Fruit fly (Drosophila melanogaster): ENCODE measurements around the gene CG13021.
A peak's percentile ranks its signal among the peaks of the same experiment; 100 is the strongest.

CG13021 gene

dm6 chrX:3485304-3485703 is 28.8 kb upstream of the CG13021 start, which contains the start of the genes CG14270 and CG10803:
Gene CG14270 (minus strand): TSS chrX:3485378.
Gene CG10803 (plus strand): TSS chrX:3485650.
- TF ChIP-seq Sp1 (GFP tag; optimal IDR thresholded peaks at IDR 0.05) (no peak), tai (GFP tag; optimal IDR thresholded peaks at IDR 0.05) (peak; percentile 68), Abd-B (GFP tag; optimal IDR thresholded peaks at IDR 0.05) (no peak), Hnf4 (GFP tag; optimal IDR thresholded peaks at IDR 0.05) (peak; percentile 51), foxo (GFP tag; optimal IDR thresholded peaks at IDR 0.05) (peak in 1 of 2 experiments; percentile 14), Myc (optimal IDR thresholded peaks at IDR 0.05) (no peak), Vsx2 (GFP tag; optimal IDR thresholded peaks at IDR 0.05; ENCODE audit: partially characterized antibody) (peak; percentile 2), Mio (GFP tag; optimal IDR thresholded peaks at IDR 0.05) (no peak), psq (GFP tag; optimal IDR thresholded peaks at IDR 0.05) (peak; percentile 4), Jra (GFP tag; optimal IDR thresholded peaks at IDR 0.05) (peak; percentile 27), brk (GFP tag; optimal IDR thresholded peaks at IDR 0.05) (peak; percentile 9)

dm6 chrX:3485871-3486270 is 28.2 kb upstream of the CG13021 start:
- TF ChIP-seq GATAd (GFP tag; optimal IDR thresholded peaks at IDR 0.05) (no peak), Jra (GFP tag; optimal IDR thresholded peaks at IDR 0.05) (no peak), Sp1 (GFP tag; optimal IDR thresholded peaks at IDR 0.05) (no peak), Rel (GFP tag; optimal IDR thresholded peaks at IDR 0.05) (no peak), Rel (tag; optimal IDR thresholded peaks at IDR 0.05) (no peak)

- TF ChIP-seq dl (GFP tag; optimal IDR thresholded peaks at IDR 0.05; ENCODE audit: insufficient read depth in 1 of 2, partially characterized antibody in 2 of 2) (no peak), CG9705 (GFP tag; optimal IDR thresholded peaks at IDR 0.05) (no peak), lola (GFP tag; optimal IDR thresholded peaks at IDR 0.05) (no peak), jim (GFP tag; optimal IDR thresholded peaks at IDR 0.05) (no peak), sage (GFP tag; optimal IDR thresholded peaks at IDR 0.05) (no peak), psq (GFP tag; optimal IDR thresholded peaks at IDR 0.05) (no peak), Rel (GFP tag; optimal IDR thresholded peaks at IDR 0.05) (no peak), Rel (tag; optimal IDR thresholded peaks at IDR 0.05) (no peak), tai (GFP tag; optimal IDR thresholded peaks at IDR 0.05) (no peak), foxo (GFP tag; optimal IDR thresholded peaks at IDR 0.05) (no peak), brk (GFP tag; optimal IDR thresholded peaks at IDR 0.05) (no peak), CrebA (GFP tag; optimal IDR thresholded peaks at IDR 0.05; ENCODE audit: borderline replicate concordance) (no peak), Hr78 (GFP tag; optimal IDR thresholded peaks at IDR 0.05) (no peak), br (GFP tag; optimal IDR thresholded peaks at IDR 0.05) (no peak), OdsH (GFP tag; optimal IDR thresholded peaks at IDR 0.05) (no peak), rgr (GFP tag; optimal IDR thresholded peaks at IDR 0.05) (no peak)
Observed at dm6 chrX:3504251-3504650, 9.9 kb upstream of the CG13021 start.

dm6 chrX:3504751-3505150 is 9.4 kb upstream of the CG13021 start, which contains the start of gene Gas8:
Gene Gas8 (minus strand): TSS chrX:3504851.
- TF ChIP-seq rgr (GFP tag; optimal IDR thresholded peaks at IDR 0.05) = no peak

dm6 chrX:3530696-3531095 is 16.6 kb downstream of the CG13021 start:
- no peak for TF ChIP-seq usp (GFP tag; optimal IDR thresholded peaks at IDR 0.05)
- TF ChIP-seq Jra (GFP tag; optimal IDR thresholded peaks at IDR 0.05) = no peak
- TF ChIP-seq foxo (GFP tag; optimal IDR thresholded peaks at IDR 0.05) = no peak
- TF ChIP-seq Abd-B (GFP tag; optimal IDR thresholded peaks at IDR 0.05) = no peak
- TF ChIP-seq ey (GFP tag; optimal IDR thresholded peaks at IDR 0.05) = no peak
- TF ChIP-seq Dfd (GFP tag; optimal IDR thresholded peaks at IDR 0.05) = no peak
- TF ChIP-seq N (GFP tag; optimal IDR thresholded peaks at IDR 0.05) = no peak
- no peak for TF ChIP-seq sv (GFP tag; optimal IDR thresholded peaks at IDR 0.05)
- TF ChIP-seq psq (GFP tag; optimal IDR thresholded peaks at IDR 0.05) = no peak
- TF ChIP-seq dmrt93B (GFP tag; optimal IDR thresholded peaks at IDR 0.05) = no peak
- TF ChIP-seq h (GFP tag; optimal IDR thresholded peaks at IDR 0.05) = no peak
- TF ChIP-seq sage (GFP tag; optimal IDR thresholded peaks at IDR 0.05) = no peak
- no peak for TF ChIP-seq Myc (optimal IDR thresholded peaks at IDR 0.05)
- TF ChIP-seq rgr (GFP tag; optimal IDR thresholded peaks at IDR 0.05) = no peak
- TF ChIP-seq dl (GFP tag; optimal IDR thresholded peaks at IDR 0.05; ENCODE audit: insufficient read depth in 1 of 2, partially characterized antibody in 2 of 2) = no peak
- no peak for TF ChIP-seq HLH106 (tag; optimal IDR thresholded peaks at IDR 0.05)
- TF ChIP-seq Dif (GFP tag; optimal IDR thresholded peaks at IDR 0.05; ENCODE audit: partially characterized antibody) = no peak

Measured in whole organism, wandering third instar larva.